Worm (Caenorhabditis elegans): ENCODE results near the gene F53F4.16.

The F53F4.16 gene

ce11 chrV:13649730-13650349 is 28.2 kb upstream of the F53F4.16 start, which contains the start of gene H37A05.4 (continued):
- peak; percentile 18; the same call in 1 of the 2 replicates for TF ChIP-seq mdt-29 (GFP tag; IDR thresholded peaks at IDR 0.05)
- peak; percentile 35 for TF ChIP-seq zip-2 (tag; optimal IDR thresholded peaks at IDR 0.05)
- no peak for TF ChIP-seq cey-2 (tag; optimal IDR thresholded peaks at IDR 0.05; ENCODE audit: borderline replicate concordance, insufficient read depth)
- peak; percentile 31 for TF ChIP-seq dmd-6 (GFP tag; IDR thresholded peaks at IDR 0.05)
- no peak for TF ChIP-seq zip-11 (GFP tag; IDR thresholded peaks at IDR 0.05)
- 0 out of 2 replicates have a peak, but pooled peaks have one; percentile 42 for TF ChIP-seq D1046.2 (GFP tag; IDR thresholded peaks at IDR 0.05)
- TF ChIP-seq F26F4.8 (GFP tag; conservative IDR thresholded peaks at IDR 0.05), result no peak
- TF ChIP-seq dmd-8 (GFP tag; IDR thresholded peaks at IDR 0.05), result no peak
- TF ChIP-seq snpc-4 (tag; optimal IDR thresholded peaks at IDR 0.05), result no peak
- TF ChIP-seq dpl-1 (GFP tag; optimal IDR thresholded peaks at IDR 0.05), result no peak
- TF ChIP-seq ceh-20 (GFP tag; IDR thresholded peaks at IDR 0.05), result peak; percentile 60; the same call in 1 of the 2 replicates
- no peak for TF ChIP-seq nhr-42 (GFP tag; IDR thresholded peaks at IDR 0.05)
- no peak for TF ChIP-seq tag-97 (GFP tag; IDR thresholded peaks at IDR 0.05)
- TF ChIP-seq zag-1 (tag; optimal IDR thresholded peaks at IDR 0.05), result no peak
- TF ChIP-seq Y48G9A.11 (GFP tag; IDR thresholded peaks at IDR 0.05), result peak; percentile 50; the same call in 1 of the 2 replicates
- TF ChIP-seq zfp-2 (tag; optimal IDR thresholded peaks at IDR 0.05), result no peak
- no peak for TF ChIP-seq ceh-32 (tag; optimal IDR thresholded peaks at IDR 0.05; ENCODE audit: poor library complexity)
- TF ChIP-seq zfp-3 (GFP tag; conservative IDR thresholded peaks at IDR 0.05), result peak; percentile 73
- peak; percentile 8 for TF ChIP-seq spr-1 (tag; optimal IDR thresholded peaks at IDR 0.05)
- TF ChIP-seq lsy-2 (tag; optimal IDR thresholded peaks at IDR 0.05), result no peak
- peak; percentile 50 for TF ChIP-seq lin-38 (GFP tag; IDR thresholded peaks at IDR 0.05)
- TF ChIP-seq saeg-2 (GFP tag; IDR thresholded peaks at IDR 0.05), result no peak

- TF ChIP-seq ces-1 (GFP tag; optimal IDR thresholded peaks at IDR 0.05) (no peak), lim-7 (GFP tag; IDR thresholded peaks at IDR 0.05) (0 out of 2 replicates have a peak, but pooled peaks have one; percentile 24)
These were observed 26.0 kb upstream of the F53F4.16 start for ce11 chrV:13647617-13648016.

ce11 chrV:13647185-13647584 is 25.6 kb upstream of the F53F4.16 start:
- TF ChIP-seq lsy-2 (tag; optimal IDR thresholded peaks at IDR 0.05) (no peak), nhr-41 (GFP tag; IDR thresholded peaks at IDR 0.05) (no peak), nhr-111 (GFP tag; optimal IDR thresholded peaks at IDR 0.05) (no peak), unc-39 (tag; optimal IDR thresholded peaks at IDR 0.05) (no peak), lin-13 (GFP tag; optimal IDR thresholded peaks at IDR 0.05) (no peak), pqm-1 (tag; optimal IDR thresholded peaks at IDR 0.05) (no peak), lin-38 (GFP tag; IDR thresholded peaks at IDR 0.05) (no peak), set-16 (GFP tag; IDR thresholded peaks at IDR 0.05) (peak; percentile 85), lir-3 (tag; optimal IDR thresholded peaks at IDR 0.05) (no peak)

- TF ChIP-seq daf-16 (GFP tag; optimal IDR thresholded peaks at IDR 0.05) (no peak), daf-16 (tag; optimal IDR thresholded peaks at IDR 0.05) (no peak), sdz-12 (GFP tag; optimal IDR thresholded peaks at IDR 0.05) (peak; percentile 11), tra-1 (GFP tag; IDR thresholded peaks at IDR 0.05) (peak; percentile 68), nhr-42 (GFP tag; IDR thresholded peaks at IDR 0.05) (peak; percentile 40; the same call in 1 of the 2 replicates), set-16 (GFP tag; IDR thresholded peaks at IDR 0.05) (peak; percentile 100), hlh-30 (tag; optimal IDR thresholded peaks at IDR 0.05; ENCODE audit: insufficient read depth) (no peak), ctbp-1 (GFP tag; IDR thresholded peaks at IDR 0.05) (0 out of 2 replicates have a peak, but pooled peaks have one; percentile 58), mes-2 (tag; optimal IDR thresholded peaks at IDR 0.05; ENCODE audit: poor library complexity, severe bottlenecking) (no peak), vab-7 (GFP tag; IDR thresholded peaks at IDR 0.05) (peak; percentile 47; the same call in 1 of the 2 replicates), egl-43 (GFP tag; IDR thresholded peaks at IDR 0.05) (peak; percentile 87), daf-8 (GFP tag; IDR thresholded peaks at IDR 0.05) (no peak), Y75B8A.6 (GFP tag; IDR thresholded peaks at IDR 0.05) (peak; percentile 46; the same call in 1 of the 2 replicates), lir-3 (tag; optimal IDR thresholded peaks at IDR 0.05) (no peak), madf-9 (GFP tag; conservative IDR thresholded peaks at IDR 0.05) (0 out of 2 replicates have a peak, but pooled peaks have one; percentile 24), Y48G9A.11 (GFP tag; IDR thresholded peaks at IDR 0.05) (peak; percentile 73; the same call in 1 of the 2 replicates), nhr-41 (GFP tag; IDR thresholded peaks at IDR 0.05) (0 out of 2 replicates have a peak, but pooled peaks have one; percentile 46)
These were observed 24.4 kb upstream of the F53F4.16 start for ce11 chrV:13645848-13646578.
